Fruit fly (Drosophila melanogaster) whole organism, embryonic: ENCODE results near the gene CG9360.

Experiments
- CG10431 ChIP-seq: fragments of 200-800 bp; sonication (Bioruptor generic); optimal IDR thresholded peaks from 3 replicates; lab custom pipeline; 2018; ENCODE audit warnings: missing biosample characterization, mild to moderate bottlenecking, missing genetic modification characterization
- CG11398 ChIP-seq: fragments of 200-800 bp; sonication (Bioruptor generic); optimal IDR thresholded peaks from 2 replicates; lab custom pipeline; 2016; ENCODE audit warnings: missing biosample characterization, missing genetic modification characterization
- CG12155 ChIP-seq: fragments of 200-800 bp; sonication (Bioruptor generic); optimal IDR thresholded peaks from 3 replicates; lab custom pipeline; 2016; ENCODE audit warnings: missing biosample characterization, missing genetic modification characterization
- CG12219 ChIP-seq: fragments of 200-800 bp; sonication (Bioruptor generic); optimal IDR thresholded peaks from 3 replicates; lab custom pipeline; 2018; ENCODE audit warnings: missing biosample characterization, mild to moderate bottlenecking, missing genetic modification characterization
- CG13624 ChIP-seq: fragments of 200-800 bp; sonication (Bioruptor generic); optimal IDR thresholded peaks from 2 replicates; lab custom pipeline; 2016; ENCODE audit warnings: missing biosample characterization, missing genetic modification characterization
- CG14710 ChIP-seq: fragments of 200-800 bp; sonication (Bioruptor generic); optimal IDR thresholded peaks from 3 replicates; lab custom pipeline; 2019; ENCODE audit warnings: missing biosample characterization, mild to moderate bottlenecking, missing genetic modification characterization, moderate library complexity
- CG17361 ChIP-seq: fragments of 200-800 bp; sonication (Bioruptor generic); IDR thresholded peaks from 3 replicates; pipeline ENCODE4 v1.3.6; 2022; ENCODE audit warnings: missing biosample characterization, missing genetic modification characterization
- CG17612 ChIP-seq: fragments of 200-800 bp; sonication (Bioruptor generic); IDR thresholded peaks from 2 replicates; pipeline ENCODE4 v1.3.6; 2022; ENCODE audit warnings: missing biosample characterization, missing genetic modification characterization
- CG17829 ChIP-seq: fragments of 200-800 bp; optimal IDR thresholded peaks from 2 replicates; lab custom pipeline; 2019; ENCODE audit warnings: missing biosample characterization, mild to moderate bottlenecking, missing genetic modification characterization, moderate library complexity
- CG18011 ChIP-seq: fragments of 200-800 bp; sonication (Bioruptor generic); optimal IDR thresholded peaks from 2 replicates; lab custom pipeline; 2017; ENCODE audit warnings: missing biosample characterization, missing genetic modification characterization, mild to moderate bottlenecking, moderate library complexity, missing genotype
- CG31365 ChIP-seq: fragments of 200-800 bp; sonication (Bioruptor generic); optimal IDR thresholded peaks from 2 replicates; lab custom pipeline; 2018; ENCODE audit warnings: missing biosample characterization, mild to moderate bottlenecking, missing genetic modification characterization
- CG34224 ChIP-seq: fragments of 200-800 bp; sonication (Bioruptor generic); IDR thresholded peaks from 3 replicates; pipeline ENCODE4 v1.3.6; 2022; ENCODE audit warnings: missing biosample characterization, missing genetic modification characterization; ENCODE audit not compliant: partially characterized antibody
- CG42726 ChIP-seq: fragments of 200-800 bp; sonication (Bioruptor generic); IDR thresholded peaks from 2 replicates; pipeline ENCODE4 v1.3.6; 2022; ENCODE audit warnings: missing biosample characterization, missing genetic modification characterization; ENCODE audit not compliant: partially characterized antibody
- CG43689 ChIP-seq: fragments of 200-800 bp; sonication (Bioruptor generic); IDR thresholded peaks from 2 replicates; pipeline ENCODE4 v1.3.6; 2022; ENCODE audit warnings: missing biosample characterization, missing genetic modification characterization
- CG5180 ChIP-seq: fragments of 200-800 bp; sonication (Bioruptor generic); optimal IDR thresholded peaks from 3 replicates; lab custom pipeline; 2017; ENCODE audit warnings: missing biosample characterization, missing genetic modification characterization, mild to moderate bottlenecking, moderate library complexity, missing genetic modification reagents
- CG6175 ChIP-seq: fragments of 200-800 bp; sonication (Bioruptor generic); IDR thresholded peaks from 3 replicates; pipeline ENCODE4 v1.3.6; 2022; ENCODE audit warnings: missing biosample characterization, missing genetic modification characterization
- CG8290 ChIP-seq, 3 experiments: fragments of 200-800 bp; sonication (Bioruptor generic); optimal IDR thresholded peaks; 2 replicates each; lab custom pipeline; 2016 to 2019; ENCODE audit warnings: missing biosample characterization in 3 of 3, missing genetic modification characterization in 3 of 3, mild to moderate bottlenecking in 2 of 3, moderate library complexity in 1 of 3
- CG9437 ChIP-seq: fragments of 200-800 bp; sonication (Bioruptor generic); optimal IDR thresholded peaks from 2 replicates; lab custom pipeline; 2018; ENCODE audit warnings: missing biosample characterization, mild to moderate bottlenecking, missing genetic modification characterization
- CG9932 ChIP-seq: fragments of 200-800 bp; sonication (Bioruptor generic); IDR thresholded peaks from 2 replicates; pipeline ENCODE4 v1.3.6; 2022; ENCODE audit warnings: missing biosample characterization, missing genetic modification characterization
- D19A ChIP-seq: fragments of 200-800 bp; optimal IDR thresholded peaks from 3 replicates; lab custom pipeline; 2019; ENCODE audit warnings: missing biosample characterization, mild to moderate bottlenecking, missing genetic modification characterization, moderate library complexity
- Eip74EF ChIP-seq, 2 experiments: fragments of 200-800 bp in 1 of 2; fragments of >200 bp in 1 of 2; sonication (Bioruptor generic) in 1 of 2; optimal IDR thresholded peaks; 2 replicates each; lab custom pipeline; 2017 to 2019; ENCODE audit warnings: missing biosample characterization in 2 of 2, missing genetic modification characterization in 2 of 2, mild to moderate bottlenecking in 1 of 2, moderate library complexity in 1 of 2
- HLH3B ChIP-seq: fragments of 200-800 bp; sonication (Bioruptor generic); IDR thresholded peaks from 2 replicates; pipeline ENCODE4 v1.3.6; 2022; ENCODE audit warnings: missing biosample characterization, missing genetic modification characterization
- HLH4C ChIP-seq: fragments of 200-800 bp; sonication (Bioruptor generic); IDR thresholded peaks from 3 replicates; pipeline ENCODE4 v1.3.6; 2022; ENCODE audit warnings: missing biosample characterization, missing genetic modification characterization; ENCODE audit not compliant: partially characterized antibody
- Hand ChIP-seq: fragments of 200-800 bp; sonication (Bioruptor generic); optimal IDR thresholded peaks from 2 replicates; lab custom pipeline; 2017; ENCODE audit warnings: mild to moderate bottlenecking, missing biosample characterization, missing genetic modification reagents, missing genetic modification characterization
- HmgD ChIP-seq: fragments of 200-800 bp; sonication (Bioruptor generic); optimal IDR thresholded peaks from 3 replicates; lab custom pipeline; 2016; ENCODE audit warnings: missing biosample characterization, missing genetic modification characterization
- Kr ChIP-seq: fragments of 200-800 bp; sonication (Bioruptor generic); optimal IDR thresholded peaks from 2 replicates; lab custom pipeline; 2017; ENCODE audit warnings: missing biosample characterization, mild to moderate bottlenecking, missing genetic modification characterization
- NFAT ChIP-seq: fragments of 200-800 bp; sonication (Bioruptor generic); IDR thresholded peaks from 2 replicates; pipeline ENCODE4 v1.3.6; 2022; ENCODE audit warnings: missing biosample characterization, missing genetic modification characterization
- Rx ChIP-seq: fragments of 200-800 bp; sonication (Bioruptor generic); IDR thresholded peaks from 2 replicates; pipeline ENCODE4 v1.3.6; 2022; ENCODE audit warnings: missing biosample characterization, missing genetic modification characterization
- Spps ChIP-seq: fragments of 200-800 bp; sonication (Bioruptor generic); optimal IDR thresholded peaks from 2 replicates; lab custom pipeline; 2018; ENCODE audit warnings: missing biosample characterization, mild to moderate bottlenecking, missing genetic modification characterization
- chif ChIP-seq, 2 experiments: fragments of 200-800 bp; sonication (Bioruptor generic); optimal IDR thresholded peaks; 3 replicates each; lab custom pipeline; 2016; ENCODE audit warnings: missing biosample characterization in 2 of 2, missing genetic modification characterization in 2 of 2
- chinmo ChIP-seq: fragments of 200-800 bp; sonication (Bioruptor generic); IDR thresholded peaks from 4 replicates; pipeline ENCODE4 v1.3.6; 2022; ENCODE audit warnings: missing biosample characterization, missing genetic modification characterization; ENCODE audit not compliant: partially characterized antibody
- dmrt11E ChIP-seq: fragments of 200-800 bp; sonication (Bioruptor generic); optimal IDR thresholded peaks from 3 replicates; lab custom pipeline; 2018; ENCODE audit warnings: missing biosample characterization, mild to moderate bottlenecking, missing genetic modification characterization, moderate library complexity
- en ChIP-seq: fragments of 200-800 bp; sonication (Bioruptor generic); optimal IDR thresholded peaks from 2 replicates; lab custom pipeline; 2016; ENCODE audit warnings: missing biosample characterization, missing genetic modification characterization
- gem ChIP-seq: fragments of 200-800 bp; sonication (Bioruptor generic); optimal IDR thresholded peaks from 2 replicates; lab custom pipeline; 2019; ENCODE audit warnings: missing biosample characterization, mild to moderate bottlenecking, missing genetic modification characterization, moderate library complexity
- kay ChIP-seq: fragments of 200-800 bp; sonication (Bioruptor generic); optimal IDR thresholded peaks from 2 replicates; lab custom pipeline; 2016; ENCODE audit warnings: missing biosample characterization, missing genetic modification characterization
- oc ChIP-seq: fragments of 200-800 bp; sonication (Bioruptor generic); optimal IDR thresholded peaks from 2 replicates; lab custom pipeline; 2018; ENCODE audit warnings: missing biosample characterization, mild to moderate bottlenecking, missing genetic modification characterization, moderate library complexity
- phol ChIP-seq: fragments of 200-800 bp; sonication (Bioruptor generic); optimal IDR thresholded peaks from 3 replicates; lab custom pipeline; 2018; ENCODE audit warnings: missing biosample characterization, mild to moderate bottlenecking, missing genetic modification characterization, moderate library complexity
- ranshi ChIP-seq: fragments of 200-800 bp; sonication (Bioruptor generic); IDR thresholded peaks from 2 replicates; pipeline ENCODE4 v1.3.6; 2022; ENCODE audit warnings: missing biosample characterization, missing genetic modification characterization
- sens ChIP-seq: fragments of 200-800 bp; sonication (Bioruptor generic); peaks from one replicate; lab custom pipeline; 2016; ENCODE audit warnings: missing biosample characterization, missing genetic modification characterization
- sima ChIP-seq: fragments of 200-800 bp; sonication (Bioruptor generic); optimal IDR thresholded peaks from 2 replicates; lab custom pipeline; 2016; ENCODE audit warnings: missing biosample characterization, missing genetic modification characterization
- stc ChIP-seq: fragments of 200-800 bp; sonication (Bioruptor generic); IDR thresholded peaks from 2 replicates; pipeline ENCODE4 v1.3.6; 2022; ENCODE audit warnings: missing biosample characterization, missing genetic modification characterization
- stwl ChIP-seq: fragments of 200-800 bp; sonication (Bioruptor generic); optimal IDR thresholded peaks from 3 replicates; lab custom pipeline; 2018; ENCODE audit warnings: missing biosample characterization, mild to moderate bottlenecking, missing genetic modification characterization, moderate library complexity
- tin ChIP-seq: fragments of 200-800 bp; sonication (Bioruptor generic); optimal IDR thresholded peaks from 3 replicates; lab custom pipeline; 2016; ENCODE audit warnings: missing biosample characterization, missing genetic modification characterization
- tll ChIP-seq, 2 experiments: fragments of 200-800 bp in 1 of 2; fragments of >200 bp in 1 of 2; sonication (Bioruptor generic) in 1 of 2; optimal IDR thresholded peaks; 2 replicates each; lab custom pipeline; 2017 to 2019; ENCODE audit warnings: missing biosample characterization in 2 of 2, missing genetic modification characterization in 2 of 2, mild to moderate bottlenecking in 1 of 2, moderate library complexity in 1 of 2
- unc-4 ChIP-seq: fragments of 200-800 bp; sonication (Bioruptor generic); IDR thresholded peaks from 2 replicates; pipeline ENCODE4 v1.3.6; 2022; ENCODE audit warnings: missing biosample characterization, missing genetic modification characterization; ENCODE audit not compliant: partially characterized antibody
- unpg ChIP-seq: fragments of 200-800 bp; sonication (Bioruptor generic); optimal IDR thresholded peaks from 3 replicates; lab custom pipeline; 2018; ENCODE audit warnings: missing biosample characterization, mild to moderate bottlenecking, missing genetic modification characterization, moderate library complexity
- vvl ChIP-seq: fragments of 200-800 bp; sonication (Bioruptor generic); IDR thresholded peaks from 2 replicates; pipeline ENCODE4 v1.3.6; 2022; ENCODE audit warnings: missing biosample characterization, missing genetic modification characterization
- zen ChIP-seq: fragments of 200-800 bp; sonication (Bioruptor generic); optimal IDR thresholded peaks from 3 replicates; lab custom pipeline; 2018; ENCODE audit warnings: missing biosample characterization, mild to moderate bottlenecking, missing genetic modification characterization, moderate library complexity
- zf30C ChIP-seq: fragments of 200-800 bp; sonication (Bioruptor generic); optimal IDR thresholded peaks from 3 replicates; lab custom pipeline; 2018; ENCODE audit warnings: missing biosample characterization, mild to moderate bottlenecking, missing genetic modification characterization

Gene CG9360

dm6 chrX:11799931-11800330 lies 35.5 kb upstream of the CG9360 start (continued):
- no peak for TF ChIP-seq unpg (GFP tag; lab: Kevin White, UChicago)
- no peak for TF ChIP-seq Kr (GFP tag; lab: Kevin White, UChicago)
- no peak for TF ChIP-seq stc (GFP tag; lab: Robert Waterston, UW)
- peak; percentile 21 for TF ChIP-seq phol (tag; lab: Kevin White, UChicago)
- no peak for TF ChIP-seq CG43689 (GFP tag; lab: Robert Waterston, UW)
- TF ChIP-seq HmgD (GFP tag; lab: Kevin White, UChicago) = peak; percentile 36
- peak in 1 of 2 experiments; percentile 0 for TF ChIP-seq chif (GFP tag; optimal IDR thresholded peaks at IDR 0.05; lab: Kevin White, UChicago)
- TF ChIP-seq CG9437 (GFP tag; lab: Kevin White, UChicago) = no peak
- TF ChIP-seq gem (tag; lab: Kevin White, UChicago) = peak; percentile 11
- no peak for TF ChIP-seq CG42726
- TF ChIP-seq zf30C = peak; percentile 86
- TF ChIP-seq stwl (tag; lab: Kevin White, UChicago) = peak; percentile 14
- no peak for TF ChIP-seq Rx
- TF ChIP-seq tin (GFP tag; lab: Kevin White, UChicago) = no peak
- TF ChIP-seq, all 482 proteins: peak for 22

dm6 chrX:11798522-11798921 lies 34.1 kb upstream of the CG9360 start:
- TF ChIP-seq sens = peak; percentile 6
- peak; percentile 39 for TF ChIP-seq stwl (tag; lab: Kevin White, UChicago)
- TF ChIP-seq dmrt11E = no peak
- no peak for TF ChIP-seq CG9932
- no peak for TF ChIP-seq NFAT (GFP tag; lab: Robert Waterston, UW)
- TF ChIP-seq ranshi (GFP tag; lab: Robert Waterston, UW) = no peak
- TF ChIP-seq CG14710 (tag; lab: Kevin White, UChicago) = peak; percentile 41
- no peak for TF ChIP-seq CG13624 (GFP tag; lab: Kevin White, UChicago)
- no peak for TF ChIP-seq sima (GFP tag; lab: Kevin White, UChicago)
- no peak for TF ChIP-seq CG11398
- TF ChIP-seq vvl = no peak
- TF ChIP-seq Eip74EF (GFP tag; optimal IDR thresholded peaks at IDR 0.05; lab: Kevin White, UChicago) = no peak
- TF ChIP-seq chinmo (GFP tag; lab: Robert Waterston, UW) = no peak
- no peak for TF ChIP-seq CG10431 (GFP tag; lab: Kevin White, UChicago)
- no peak for TF ChIP-seq CG17361 (GFP tag; lab: Robert Waterston, UW)
- no peak for TF ChIP-seq CG5180 (GFP tag; lab: Kevin White, UChicago)
- TF ChIP-seq HLH4C (GFP tag; lab: Robert Waterston, UW) = no peak
- TF ChIP-seq oc (tag; lab: Kevin White, UChicago) = no peak
- TF ChIP-seq HLH3B (GFP tag; lab: Robert Waterston, UW) = no peak
- TF ChIP-seq phol (tag; lab: Kevin White, UChicago) = peak; percentile 40
- peak; percentile 69 for TF ChIP-seq CG31365 (tag; lab: Kevin White, UChicago)
- no peak for TF ChIP-seq D19A
- no peak for TF ChIP-seq en (GFP tag; lab: Kevin White, UChicago)
- no peak for TF ChIP-seq kay (GFP tag; lab: Kevin White, UChicago)
- no peak for TF ChIP-seq unc-4 (GFP tag; lab: Robert Waterston, UW)
- no peak for TF ChIP-seq CG17829 (tag; lab: Kevin White, UChicago)
- no peak for TF ChIP-seq CG12219 (GFP tag; lab: Kevin White, UChicago)
- TF ChIP-seq zen (tag; lab: Kevin White, UChicago) = peak; percentile 17
- no peak for TF ChIP-seq Hand
- no peak for TF ChIP-seq CG6175 (GFP tag; lab: Robert Waterston, UW)
- TF ChIP-seq CG18011 (GFP tag; lab: Kevin White, UChicago) = peak; percentile 91
- TF ChIP-seq tll (GFP tag; optimal IDR thresholded peaks at IDR 0.05; lab: Kevin White, UChicago) = no peak
- no peak for TF ChIP-seq CG34224 (GFP tag; lab: Robert Waterston, UW)
- TF ChIP-seq CG12155 (GFP tag; lab: Kevin White, UChicago) = no peak
- no peak for TF ChIP-seq Spps (tag; lab: Kevin White, UChicago)
- peak; percentile 93 for TF ChIP-seq CG8290 (GFP tag; optimal IDR thresholded peaks at IDR 0.05; lab: Kevin White, UChicago)
- peak in 1 of 2 experiments; percentile 3 for TF ChIP-seq CG8290 (tag; optimal IDR thresholded peaks at IDR 0.05; lab: Kevin White, UChicago)
- TF ChIP-seq CG17612 (GFP tag; lab: Robert Waterston, UW) = no peak
